Fruit fly (Drosophila melanogaster) Kc167 (cell line): Measurements from ENCODE around the gene CG8188.

Experiments
- Myc ChIP-seq: fragments of >200 bp; optimal IDR thresholded peaks from 2 replicates; lab custom pipeline; 2017; ENCODE audit warnings: missing external identifiers
- Sin3A ChIP-seq: fragments of >200 bp; optimal IDR thresholded peaks from 2 replicates; lab custom pipeline; 2018; ENCODE audit warnings: missing external identifiers
- h ChIP-seq: fragments of >200 bp; optimal IDR thresholded peaks from 3 replicates; lab custom pipeline; 2018; ENCODE audit warnings: missing external identifiers
- insv ChIP-seq: fragments of >200 bp; optimal IDR thresholded peaks from 3 replicates; lab custom pipeline; 2018; ENCODE audit warnings: missing external identifiers
- psq ChIP-seq: fragments of >200 bp; optimal IDR thresholded peaks from 2 replicates; lab custom pipeline; 2017; ENCODE audit warnings: missing external identifiers
- ttk ChIP-seq: sonication (Bioruptor generic); optimal IDR thresholded peaks from 2 replicates; lab custom pipeline; 2017; ENCODE audit warnings: missing external identifiers

CG8188 gene

dm6 chrX:17708843-17709242, 6.0 kb upstream of the CG8188 start:
- no peak for TF ChIP-seq ttk (lab: Kevin White, UChicago)
- TF ChIP-seq psq, result no peak

DNA sequence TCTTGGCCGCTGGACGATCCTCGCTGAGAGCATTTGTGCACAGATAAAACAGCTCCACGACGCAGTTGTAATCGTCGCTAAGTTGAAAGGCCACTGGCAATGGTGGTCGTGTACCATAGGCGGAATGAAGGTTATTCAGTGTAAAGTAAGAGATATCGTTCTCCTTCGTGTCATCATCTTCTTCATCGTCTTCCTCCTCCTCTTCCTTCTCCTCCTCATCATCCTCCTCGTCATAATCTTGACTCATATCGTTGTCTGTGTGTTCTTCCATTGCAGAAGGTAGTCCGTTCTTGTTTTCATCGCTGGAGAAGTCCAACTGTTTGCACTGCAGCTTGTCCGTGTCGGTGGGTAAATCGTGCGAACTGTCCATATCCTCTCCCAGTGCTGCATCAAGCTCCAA, 4.9 kb upstream of the CG8188 start:
- TF ChIP-seq Myc (lab: Kevin White, UChicago), result no peak
- TF ChIP-seq Sin3A, result no peak
- no peak for TF ChIP-seq psq
- no peak for TF ChIP-seq insv (lab: Kevin White, UChicago)
- no peak for TF ChIP-seq ttk (lab: Kevin White, UChicago)
- TF ChIP-seq h (lab: Kevin White, UChicago), result no peak

dm6 chrX:17698864-17699504, 3.8 kb downstream of the CG8188 start:
- TF ChIP-seq Myc (lab: Kevin White, UChicago) (no peak), h (lab: Kevin White, UChicago) (no peak), psq (no peak), ttk (lab: Kevin White, UChicago) (no peak), Sin3A (no peak), insv (lab: Kevin White, UChicago) (no peak)

- TF ChIP-seq psq, result no peak
- no peak for TF ChIP-seq Sin3A
- no peak for TF ChIP-seq insv (lab: Kevin White, UChicago)
- no peak for TF ChIP-seq ttk (lab: Kevin White, UChicago)
- no peak for TF ChIP-seq Myc (lab: Kevin White, UChicago)
Observed at dm6 chrX:17698436-17698835, 4.4 kb downstream of the CG8188 start, which contains the start of gene chas. TSS of gene chas (minus strand) at chrX:17698730.

DNA sequence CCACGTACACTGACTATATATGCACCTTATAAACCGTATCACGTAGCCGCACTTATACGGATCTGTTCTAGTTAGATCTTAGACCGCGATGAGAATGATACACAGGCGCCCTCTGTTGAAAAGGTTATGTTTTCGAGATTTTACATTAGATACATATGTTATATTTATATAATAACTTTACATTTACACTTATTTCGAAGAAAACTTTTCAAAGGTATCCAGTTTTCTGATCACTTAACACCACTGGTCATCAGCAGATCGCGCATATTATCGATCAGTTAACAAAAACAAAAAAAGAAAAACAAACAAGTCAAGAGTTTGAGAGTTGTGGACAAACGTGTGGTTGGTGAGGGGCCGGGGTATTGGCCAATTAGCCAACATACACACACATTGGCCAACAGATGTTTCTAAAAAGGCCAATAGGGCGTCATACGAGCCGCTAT, 5.1 kb downstream of the CG8188 start:
- TF ChIP-seq psq (no peak), h (lab: Kevin White, UChicago) (no peak), Myc (lab: Kevin White, UChicago) (no peak), insv (lab: Kevin White, UChicago) (no peak), ttk (lab: Kevin White, UChicago) (no peak), Sin3A (no peak)

DNA sequence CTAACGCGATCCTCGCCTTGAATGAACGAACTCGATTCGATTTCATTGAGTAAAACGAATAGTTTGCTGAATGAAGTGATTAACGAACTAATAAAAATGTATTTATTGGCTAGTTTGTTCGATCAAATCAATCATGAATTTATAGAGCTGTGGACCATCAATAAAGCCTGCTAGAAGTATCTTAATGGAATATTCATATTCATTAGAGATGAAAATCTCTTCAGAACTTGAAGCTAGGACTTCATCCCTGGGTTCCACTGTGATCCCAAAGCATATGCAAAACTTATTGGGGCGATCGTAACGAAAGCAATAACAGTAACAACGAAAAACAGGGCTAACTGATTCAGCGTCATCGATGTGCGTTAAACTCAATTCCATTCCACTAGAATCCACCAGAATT, 5.6 kb downstream of the CG8188 start:
- TF ChIP-seq Sin3A, result no peak
- no peak for TF ChIP-seq Myc (lab: Kevin White, UChicago)
- no peak for TF ChIP-seq insv (lab: Kevin White, UChicago)
- no peak for TF ChIP-seq ttk (lab: Kevin White, UChicago)
- TF ChIP-seq psq, result no peak
- TF ChIP-seq h (lab: Kevin White, UChicago), result no peak

DNA sequence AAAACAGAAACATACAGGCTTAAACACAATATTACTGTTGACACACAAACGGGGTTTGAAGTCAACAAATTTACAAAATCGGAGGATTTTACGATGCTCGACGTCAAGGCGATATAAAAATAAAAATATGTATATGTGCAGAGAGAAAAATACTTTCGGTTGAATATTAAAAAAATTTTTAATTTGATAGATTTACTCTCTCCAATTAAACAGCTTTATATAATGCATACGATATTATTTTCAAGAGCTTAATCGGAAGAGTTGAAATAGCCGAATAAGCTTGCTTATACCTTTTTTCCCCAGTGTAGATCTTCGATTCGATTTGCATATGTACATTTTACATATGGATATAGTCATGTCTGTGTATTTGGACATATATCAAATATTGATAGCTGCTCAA, 6.2 kb downstream of the CG8188 start:
- TF ChIP-seq Myc (lab: Kevin White, UChicago) (no peak), h (lab: Kevin White, UChicago) (no peak), psq (no peak), ttk (lab: Kevin White, UChicago) (no peak), insv (lab: Kevin White, UChicago) (no peak), Sin3A (no peak)

- no peak for TF ChIP-seq insv (lab: Kevin White, UChicago)
- no peak for TF ChIP-seq h (lab: Kevin White, UChicago)
- TF ChIP-seq psq, result no peak
- no peak for TF ChIP-seq Sin3A
- TF ChIP-seq Myc (lab: Kevin White, UChicago), result no peak
- TF ChIP-seq ttk (lab: Kevin White, UChicago), result no peak
Observed at dm6 chrX:17695641-17696040, 7.2 kb downstream of the CG8188 start.

- TF ChIP-seq h (lab: Kevin White, UChicago) (no peak), insv (lab: Kevin White, UChicago) (no peak), Sin3A (no peak), ttk (lab: Kevin White, UChicago) (no peak)
Observed at dm6 chrX:17694873-17695446, 7.9 kb downstream of the CG8188 start.

DNA sequence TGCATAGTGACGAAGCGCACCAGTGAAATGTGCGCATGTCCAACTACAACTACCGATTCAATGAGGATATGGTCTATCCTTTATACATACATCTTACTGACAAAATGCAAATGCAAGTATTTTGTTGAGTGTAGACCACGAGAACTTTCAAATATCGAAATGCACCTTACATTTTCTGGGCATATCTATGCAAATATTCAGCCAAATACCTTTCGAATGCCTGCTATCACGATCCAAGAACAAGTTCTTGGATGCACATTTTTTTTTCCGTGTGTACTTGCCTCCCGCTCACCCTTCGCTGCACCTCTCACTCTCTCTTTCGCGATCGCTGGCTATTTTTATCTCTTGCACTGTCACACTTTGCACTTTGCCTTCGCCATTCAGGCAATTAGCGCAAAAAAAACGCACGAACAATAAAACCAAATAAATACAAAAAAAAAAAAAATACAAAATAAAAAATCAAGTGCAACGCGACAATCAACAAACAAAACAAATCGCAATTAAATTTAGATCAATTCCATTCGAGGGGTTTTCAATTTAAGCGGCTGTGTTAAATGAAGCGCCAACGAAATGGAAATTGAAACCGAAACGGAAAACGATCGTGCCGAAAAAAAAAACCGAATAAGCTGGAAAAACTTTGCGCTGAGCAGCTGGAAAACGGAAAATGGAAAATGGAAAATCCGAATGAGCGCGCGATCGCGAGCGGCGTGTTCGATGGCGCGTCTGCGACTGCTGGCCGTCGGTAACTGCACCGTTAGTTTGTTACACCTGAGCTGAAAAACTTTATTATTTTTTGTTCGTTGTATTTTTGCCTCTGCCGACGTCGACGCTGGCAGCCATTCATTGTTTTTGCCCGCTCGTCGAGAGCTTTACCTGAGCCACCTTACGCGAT, 8.6 kb downstream of the CG8188 start:
- TF ChIP-seq psq (no peak), h (lab: Kevin White, UChicago) (no peak), Myc (lab: Kevin White, UChicago) (no peak), insv (lab: Kevin White, UChicago) (no peak), Sin3A (no peak), ttk (lab: Kevin White, UChicago) (no peak)

DNA sequence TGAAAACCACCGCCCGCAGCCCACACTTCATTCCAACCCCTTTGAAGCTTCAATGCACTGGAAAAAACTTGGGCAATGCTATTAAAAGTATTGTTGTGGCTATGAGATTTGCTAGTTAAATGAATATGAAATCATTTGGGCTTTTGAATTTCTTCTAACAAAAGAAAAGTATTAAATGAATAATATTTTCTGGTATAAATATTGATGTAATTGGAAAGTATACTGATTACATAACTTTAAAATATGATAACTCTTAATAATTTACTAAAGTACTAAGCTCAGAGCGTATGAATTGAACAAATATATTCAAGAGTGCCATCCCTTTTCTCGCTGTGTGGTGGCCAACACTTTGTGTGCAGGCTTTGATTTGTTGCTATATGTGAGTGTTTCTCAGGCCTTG, 10.1 kb downstream of the CG8188 start:
- TF ChIP-seq h (lab: Kevin White, UChicago) (no peak), insv (lab: Kevin White, UChicago) (no peak), psq (no peak), ttk (lab: Kevin White, UChicago) (no peak), Sin3A (no peak), Myc (lab: Kevin White, UChicago) (no peak)

dm6 chrX:17686179-17686578, 16.6 kb downstream of the CG8188 start:
- TF ChIP-seq Myc (lab: Kevin White, UChicago) (no peak), Sin3A (no peak), h (lab: Kevin White, UChicago) (no peak), psq (no peak), ttk (lab: Kevin White, UChicago) (no peak), insv (lab: Kevin White, UChicago) (no peak)
